Worm (Caenorhabditis elegans): ENCODE measurements around the gene ZC513.14.

The ZC513.14 gene

ce11 chrV:8075712-8076111, 39.9 kb upstream of the ZC513.14 start, which contains the start of gene catp-3:
Gene catp-3, plus strand, starts transcription at chrV:8076012.
- TF ChIP-seq Y55F3AM.14 (GFP tag; optimal IDR thresholded peaks at IDR 0.05): no peak
- TF ChIP-seq unc-39 (tag; optimal IDR thresholded peaks at IDR 0.05): no peak
- no peak for TF ChIP-seq nhr-21 (tag; optimal IDR thresholded peaks at IDR 0.05)
- no peak for TF ChIP-seq crh-2 (tag; optimal IDR thresholded peaks at IDR 0.05)
- no peak for TF ChIP-seq nhr-11 (tag; optimal IDR thresholded peaks at IDR 0.05)
- no peak for TF ChIP-seq dmd-4 (tag; optimal IDR thresholded peaks at IDR 0.05)
- TF ChIP-seq ZK546.5 (tag; optimal IDR thresholded peaks at IDR 0.05): no peak
- no peak for TF ChIP-seq fos-1 (tag; optimal IDR thresholded peaks at IDR 0.05)
- TF ChIP-seq alr-1 (tag; optimal IDR thresholded peaks at IDR 0.05): no peak
- TF ChIP-seq ztf-4 (tag; optimal IDR thresholded peaks at IDR 0.05): no peak
- TF ChIP-seq ztf-11 (tag; optimal IDR thresholded peaks at IDR 0.05): no peak
- no peak for TF ChIP-seq R02D3.7 (tag; optimal IDR thresholded peaks at IDR 0.05)

ce11 chrV:8073162-8073561, 37.3 kb upstream of the ZC513.14 start:
- TF ChIP-seq unc-62 (GFP tag; optimal IDR thresholded peaks at IDR 0.05) (no peak), snpc-4 (tag; optimal IDR thresholded peaks at IDR 0.05) (no peak), fos-1 (tag; optimal IDR thresholded peaks at IDR 0.05) (peak; percentile 30), lsy-2 (tag; optimal IDR thresholded peaks at IDR 0.05) (no peak), sem-4 (tag; optimal IDR thresholded peaks at IDR 0.05) (no peak), crh-2 (tag; optimal IDR thresholded peaks at IDR 0.05) (no peak), nhr-21 (tag; optimal IDR thresholded peaks at IDR 0.05) (peak; percentile 48), ZK546.5 (tag; optimal IDR thresholded peaks at IDR 0.05) (no peak), Y55F3AM.14 (GFP tag; optimal IDR thresholded peaks at IDR 0.05) (no peak), elt-3 (tag; optimal IDR thresholded peaks at IDR 0.05) (no peak), dmd-4 (tag; optimal IDR thresholded peaks at IDR 0.05) (no peak), nhr-237 (tag; optimal IDR thresholded peaks at IDR 0.05) (no peak), unc-39 (tag; optimal IDR thresholded peaks at IDR 0.05) (no peak), sma-9 (GFP tag; optimal IDR thresholded peaks at IDR 0.05) (peak; percentile 85), sma-9 (tag; optimal IDR thresholded peaks at IDR 0.05) (no peak), ceh-82 (tag; optimal IDR thresholded peaks at IDR 0.05) (no peak), nhr-25 (tag; optimal IDR thresholded peaks at IDR 0.05) (no peak), blmp-1 (tag; optimal IDR thresholded peaks at IDR 0.05; ENCODE audit: insufficient read depth) (peak; percentile 71), sma-3 (GFP tag; optimal IDR thresholded peaks at IDR 0.05) (peak; percentile 14), ztf-4 (tag; optimal IDR thresholded peaks at IDR 0.05) (no peak)

ce11 chrV:8072047-8072446, 36.2 kb upstream of the ZC513.14 start, which contains the start of gene str-144:
Gene str-144, minus strand, starts transcription at chrV:8072147.
- TF ChIP-seq nhr-12 (tag; optimal IDR thresholded peaks at IDR 0.05) (no peak), alr-1 (tag; optimal IDR thresholded peaks at IDR 0.05) (no peak), ama-1 (optimal IDR thresholded peaks at IDR 0.05) (no peak), ztf-11 (tag; optimal IDR thresholded peaks at IDR 0.05) (no peak), ceh-16 (tag; optimal IDR thresholded peaks at IDR 0.05) (no peak), nhr-129 (tag; optimal IDR thresholded peaks at IDR 0.05) (no peak)

- TF ChIP-seq nhr-237 (tag; optimal IDR thresholded peaks at IDR 0.05): no peak
- no peak for TF ChIP-seq lin-39 (tag; optimal IDR thresholded peaks at IDR 0.05)
- TF ChIP-seq R02D3.7 (tag; optimal IDR thresholded peaks at IDR 0.05): no peak
- no peak for TF ChIP-seq mbf-1 (tag; optimal IDR thresholded peaks at IDR 0.05)
- TF ChIP-seq ama-1 (optimal IDR thresholded peaks at IDR 0.05): no peak
- TF ChIP-seq ceh-16 (tag; optimal IDR thresholded peaks at IDR 0.05): no peak
- TF ChIP-seq nhr-21 (tag; optimal IDR thresholded peaks at IDR 0.05): no peak
- TF ChIP-seq zag-1 (tag; optimal IDR thresholded peaks at IDR 0.05): no peak
- no peak for TF ChIP-seq mab-5 (tag; optimal IDR thresholded peaks at IDR 0.05)
- TF ChIP-seq blmp-1 (tag; optimal IDR thresholded peaks at IDR 0.05; ENCODE audit: insufficient read depth): no peak
- TF ChIP-seq lin-13 (GFP tag; optimal IDR thresholded peaks at IDR 0.05): no peak
- TF ChIP-seq skn-1 (tag; optimal IDR thresholded peaks at IDR 0.05): no peak
- TF ChIP-seq nhr-6 (tag; optimal IDR thresholded peaks at IDR 0.05): no peak
- TF ChIP-seq lin-11 (tag; optimal IDR thresholded peaks at IDR 0.05): no peak
- no peak for TF ChIP-seq nhr-23 (tag; optimal IDR thresholded peaks at IDR 0.05)
- no peak for TF ChIP-seq peb-1 (tag; optimal IDR thresholded peaks at IDR 0.05)
- no peak for TF ChIP-seq aly-2 (tag; optimal IDR thresholded peaks at IDR 0.05)
- no peak for TF ChIP-seq sma-9 (GFP tag; optimal IDR thresholded peaks at IDR 0.05)
- no peak for TF ChIP-seq sma-9 (tag; optimal IDR thresholded peaks at IDR 0.05)
- no peak for TF ChIP-seq gmeb-1 (tag; optimal IDR thresholded peaks at IDR 0.05)
- TF ChIP-seq unc-39 (tag; optimal IDR thresholded peaks at IDR 0.05): no peak
These were observed 33.8 kb upstream of the ZC513.14 start, which contains the start of gene str-143 for ce11 chrV:8069637-8070036. Gene str-143, minus strand, starts transcription at chrV:8069737.
